Fruit fly (Drosophila melanogaster): ENCODE measurements around the gene Naa30B.
A peak's percentile ranks its signal among the peaks of the same experiment; 100 is the strongest.

Gene Naa30B

dm6 chr3L:1517274-1518047, 45.6 kb upstream of the Naa30B start (continued):
- peak; percentile 37 for TF ChIP-seq dm (GFP tag; optimal IDR thresholded peaks at IDR 0.05)
- peak; percentile 51 for TF ChIP-seq nmo (GFP tag; optimal IDR thresholded peaks at IDR 0.05)
- TF ChIP-seq CG1529 (GFP tag; optimal IDR thresholded peaks at IDR 0.05), result no peak
- TF ChIP-seq HLH54F (GFP tag; optimal IDR thresholded peaks at IDR 0.05), result peak; percentile 73
- peak; percentile 5 for TF ChIP-seq p53 (GFP tag; optimal IDR thresholded peaks at IDR 0.05)
- no peak for TF ChIP-seq D (optimal IDR thresholded peaks at IDR 0.05)
- no peak for TF ChIP-seq D (GFP tag; optimal IDR thresholded peaks at IDR 0.05)
- TF ChIP-seq danr (GFP tag; IDR thresholded peaks at IDR 0.05), result peak; percentile 19; the same call in 1 of the 2 replicates
- TF ChIP-seq CG11723 (GFP tag; optimal IDR thresholded peaks at IDR 0.05), result no peak
- TF ChIP-seq CG11456 (GFP tag; IDR thresholded peaks at IDR 0.05), result peak; percentile 54; the same call in 2 of the 3 replicates
- TF ChIP-seq NK7.1 (GFP tag; optimal IDR thresholded peaks at IDR 0.05), result no peak
- TF ChIP-seq CG12299 (tag; optimal IDR thresholded peaks at IDR 0.05), result no peak
- TF ChIP-seq chinmo (GFP tag; IDR thresholded peaks at IDR 0.05; ENCODE audit: partially characterized antibody), result peak; percentile 77; the same call in 3 of the 4 replicates
- TF ChIP-seq unpg (GFP tag; optimal IDR thresholded peaks at IDR 0.05), result no peak
- peak; percentile 32; the same call in 1 of the 2 replicates for TF ChIP-seq Xrp1 (GFP tag; IDR thresholded peaks at IDR 0.05)
- TF ChIP-seq Mad (GFP tag; optimal IDR thresholded peaks at IDR 0.05), result peak; percentile 77
- no peak for TF ChIP-seq GATAe (GFP tag; conservative IDR thresholded peaks at IDR 0.05)
- no peak for TF ChIP-seq Hr39 (optimal IDR thresholded peaks at IDR 0.05)
- TF ChIP-seq CG11398 (GFP tag; optimal IDR thresholded peaks at IDR 0.05), result peak; percentile 16
- TF ChIP-seq Doc2 (GFP tag; IDR thresholded peaks at IDR 0.05), result no peak
- TF ChIP-seq Xbp1 (GFP tag; optimal IDR thresholded peaks at IDR 0.05), result peak; percentile 74
- TF ChIP-seq Deaf1 (tag; optimal IDR thresholded peaks at IDR 0.05), result peak; percentile 16
- 0 out of 3 replicates have a peak, but pooled peaks have one; percentile 51 for TF ChIP-seq otp (GFP tag; IDR thresholded peaks at IDR 0.05)
- TF ChIP-seq CkIIα-i1 (GFP tag; IDR thresholded peaks at IDR 0.05), result no peak
- TF ChIP-seq rib (GFP tag; IDR thresholded peaks at IDR 0.05), result no peak
- TF ChIP-seq CG9932 (GFP tag; IDR thresholded peaks at IDR 0.05), result peak; percentile 77
- peak; percentile 47 for TF ChIP-seq CG1602 (GFP tag; optimal IDR thresholded peaks at IDR 0.05)
- TF ChIP-seq CG31441 (GFP tag; IDR thresholded peaks at IDR 0.05), result no peak
- TF ChIP-seq abd-A (tag; optimal IDR thresholded peaks at IDR 0.05), result no peak
- peak; percentile 48 for TF ChIP-seq CG17385 (GFP tag; optimal IDR thresholded peaks at IDR 0.05)
- TF ChIP-seq gsb-n (tag; optimal IDR thresholded peaks at IDR 0.05), result no peak
- no peak for TF ChIP-seq CG13894 (tag; optimal IDR thresholded peaks at IDR 0.05)
- no peak for TF ChIP-seq CG16779 (GFP tag; IDR thresholded peaks at IDR 0.05)
- TF ChIP-seq dmrt11E (tag; optimal IDR thresholded peaks at IDR 0.05), result peak; percentile 47
- no peak for TF ChIP-seq fru (optimal IDR thresholded peaks at IDR 0.05)
- peak; percentile 62; the same call in 2 of the 3 replicates for TF ChIP-seq CG14860 (GFP tag; IDR thresholded peaks at IDR 0.05; ENCODE audit: partially characterized antibody)
- no peak for TF ChIP-seq ro (GFP tag; IDR thresholded peaks at IDR 0.05)
- peak; percentile 75 for TF ChIP-seq Dip3 (GFP tag; optimal IDR thresholded peaks at IDR 0.05)
- TF ChIP-seq ssp (GFP tag; IDR thresholded peaks at IDR 0.05), result 0 out of 2 replicates have a peak, but pooled peaks have one; percentile 31
- no peak for TF ChIP-seq peb (GFP tag; IDR thresholded peaks at IDR 0.05)
- TF ChIP-seq run (tag; optimal IDR thresholded peaks at IDR 0.05), result no peak
- TF ChIP-seq fd102C (GFP tag; optimal IDR thresholded peaks at IDR 0.05), result no peak
- TF ChIP-seq CG17361 (GFP tag; IDR thresholded peaks at IDR 0.05), result no peak; the same call in 2 of the 3 replicates
- peak; percentile 16 for TF ChIP-seq CG31388 (GFP tag; optimal IDR thresholded peaks at IDR 0.05)
- peak; percentile 40; the same call in 1 of the 2 replicates for TF ChIP-seq lmd (GFP tag; IDR thresholded peaks at IDR 0.05)
- TF ChIP-seq CrebB (tag; optimal IDR thresholded peaks at IDR 0.05), result no peak
- peak; percentile 65 for TF ChIP-seq nerfin-2 (GFP tag; IDR thresholded peaks at IDR 0.05; ENCODE audit: partially characterized antibody)
- TF ChIP-seq CG18011 (GFP tag; optimal IDR thresholded peaks at IDR 0.05), result peak; percentile 69
- TF ChIP-seq CG15479 (GFP tag; optimal IDR thresholded peaks at IDR 0.05), result no peak
- peak; percentile 96 for TF ChIP-seq Sry-δ (GFP tag; optimal IDR thresholded peaks at IDR 0.05)
- peak; percentile 35; the same call in 1 of the 2 replicates for TF ChIP-seq Rx (GFP tag; IDR thresholded peaks at IDR 0.05)

Data from whole organism, embryonic.